Worm (Caenorhabditis elegans) whole organism, L1 larva: ENCODE data around the gene gdi-1.

ENCODE experiments used
- C04F5.9 ChIP-seq: sonication (generic microtip); optimal IDR thresholded peaks from 2 replicates; lab custom pipeline; 2016; ENCODE audit warnings: missing genetic modification characterization, missing compliant biosample characterization
- C16A3.4 ChIP-seq: fragments of 150-350 bp; optimal IDR thresholded peaks from 2 replicates; lab custom pipeline; 2014; ENCODE audit warnings: missing biosample characterization, missing genetic modification characterization
- F16B12.6 ChIP-seq: fragments of 150-350 bp; optimal IDR thresholded peaks from 2 replicates; lab custom pipeline; 2014; ENCODE audit warnings: missing biosample characterization, missing genetic modification characterization
- Y116A8C.19 ChIP-seq: sonication (generic microtip); optimal IDR thresholded peaks from 2 replicates; lab custom pipeline; 2016; ENCODE audit warnings: missing compliant biosample characterization, missing genetic modification characterization, borderline replicate concordance
- aly-2 ChIP-seq: fragments of 150-350 bp; optimal IDR thresholded peaks from 2 replicates; lab custom pipeline; 2014; ENCODE audit warnings: missing biosample characterization, missing genetic modification characterization
- ama-1 ChIP-seq: fragments of 150-350 bp; optimal IDR thresholded peaks from 2 replicates; lab custom pipeline; 2014
- ceh-8 ChIP-seq: fragments of 200-800 bp; sonication (Bioruptor generic); optimal IDR thresholded peaks from 2 replicates; lab custom pipeline; 2018; ENCODE audit warnings: mild to moderate bottlenecking, missing genetic modification characterization, moderate library complexity, missing compliant biosample characterization
- ceh-88 ChIP-seq: fragments of 200-800 bp; sonication (Bioruptor generic); IDR thresholded peaks from 2 replicates; pipeline ENCODE4 v1.3.6; 2022; ENCODE audit warnings: missing genetic modification characterization, missing compliant biosample characterization
- ceh-90 ChIP-seq: sonication (generic microtip); optimal IDR thresholded peaks from 2 replicates; lab custom pipeline; 2016; ENCODE audit warnings: missing genetic modification characterization, missing compliant biosample characterization
- dsc-1 ChIP-seq: sonication (generic microtip); optimal IDR thresholded peaks from 2 replicates; lab custom pipeline; 2016; ENCODE audit warnings: mild to moderate bottlenecking, missing genetic modification characterization, missing compliant biosample characterization
- efl-1 ChIP-seq, 4 experiments: fragments of 150-350 bp; optimal IDR thresholded peaks in 3 of 4; peaks in 1 of 4; 1 replicate in 1 of 4; 2 replicates in 3 of 4; lab custom pipeline; 2014; ENCODE audit warnings: missing biosample characterization in 2 of 4, missing genetic modification characterization in 2 of 4, missing genetic modification reagents in 2 of 4
- efl-3 ChIP-seq: fragments of 200-800 bp; sonication (Bioruptor generic); optimal IDR thresholded peaks from 2 replicates; lab custom pipeline; 2018; ENCODE audit warnings: mild to moderate bottlenecking, missing genetic modification characterization, missing compliant biosample characterization
- egl-13 ChIP-seq: sonication (generic microtip); optimal IDR thresholded peaks from 2 replicates; lab custom pipeline; 2016; ENCODE audit warnings: missing genotype, missing genetic modification reagents, missing genetic modification characterization, missing compliant biosample characterization
- elt-2 ChIP-seq: sonication (generic microtip); optimal IDR thresholded peaks from 2 replicates; lab custom pipeline; 2016; ENCODE audit warnings: missing genetic modification characterization, mild to moderate bottlenecking, inconsistent platforms, missing compliant biosample characterization, missing genetic modification reagents
- elt-3 ChIP-seq, 6 experiments: fragments of 150-350 bp in 1 of 6; sonication (generic microtip); optimal IDR thresholded peaks; 2 replicates each; lab custom pipeline; 2017 to 2018; ENCODE audit warnings: missing biosample characterization in 6 of 6, missing genetic modification characterization in 6 of 6, inconsistent platforms in 1 of 6
- ets-5 ChIP-seq: fragments of 200-800 bp; sonication (Bioruptor generic); IDR thresholded peaks from 2 replicates; pipeline ENCODE4 v1.3.6; 2022; ENCODE audit warnings: missing genetic modification characterization, missing compliant biosample characterization
- fkh-10 ChIP-seq: sonication (generic microtip); optimal IDR thresholded peaks from 2 replicates; lab custom pipeline; 2017; ENCODE audit warnings: missing biosample characterization, missing genetic modification reagents, missing genetic modification characterization
- fos-1 ChIP-seq: fragments of 150-350 bp; optimal IDR thresholded peaks from 2 replicates; lab custom pipeline; 2014; ENCODE audit warnings: missing biosample characterization, missing genetic modification characterization
- hlh-17 ChIP-seq: fragments of 200-800 bp; sonication (Bioruptor generic); optimal IDR thresholded peaks from 2 replicates; lab custom pipeline; 2018; ENCODE audit warnings: missing genetic modification characterization, mild to moderate bottlenecking, missing compliant biosample characterization, moderate library complexity, borderline replicate concordance
- hpl-2 ChIP-seq: fragments of 150-350 bp; optimal IDR thresholded peaks from 2 replicates; lab custom pipeline; 2014; ENCODE audit warnings: missing biosample characterization, missing genetic modification reagents, missing genetic modification characterization
- jun-1 ChIP-seq: fragments of 150-350 bp; optimal IDR thresholded peaks from 2 replicates; lab custom pipeline; 2014; ENCODE audit warnings: missing biosample characterization, missing genetic modification reagents, missing genetic modification characterization
- lin-13 ChIP-seq: fragments of 150-350 bp; optimal IDR thresholded peaks from 2 replicates; lab custom pipeline; 2014; ENCODE audit warnings: missing biosample characterization, missing genetic modification reagents, missing genetic modification characterization
- lin-14 ChIP-seq: fragments of 200-800 bp; sonication (Bioruptor generic); optimal IDR thresholded peaks from 2 replicates; lab custom pipeline; 2018; ENCODE audit warnings: mild to moderate bottlenecking, missing genetic modification characterization, moderate library complexity, missing compliant biosample characterization
- lin-35 ChIP-seq, 2 experiments: fragments of 150-350 bp; optimal IDR thresholded peaks; 2 replicates each; lab custom pipeline; 2014; ENCODE audit warnings: missing biosample characterization in 2 of 2, missing genetic modification characterization in 2 of 2, missing genetic modification reagents in 2 of 2
- lir-3 ChIP-seq: sonication (generic microtip); optimal IDR thresholded peaks from 2 replicates; lab custom pipeline; 2016; ENCODE audit warnings: mild to moderate bottlenecking, missing genetic modification characterization, moderate library complexity, missing compliant biosample characterization; ENCODE audit not compliant: poor library complexity
- lsy-2 ChIP-seq, 2 experiments: fragments of 150-350 bp; optimal IDR thresholded peaks; 2 replicates each; lab custom pipeline; 2014; ENCODE audit warnings: missing biosample characterization in 2 of 2, missing genetic modification characterization in 2 of 2
- mdl-1 ChIP-seq, 2 experiments: fragments of 150-350 bp; optimal IDR thresholded peaks; 2 replicates each; lab custom pipeline; 2014 to 2017; ENCODE audit warnings: missing biosample characterization in 2 of 2, missing genetic modification characterization in 2 of 2, inconsistent platforms in 1 of 2
- nhr-11 ChIP-seq: fragments of 150-350 bp; optimal IDR thresholded peaks from 2 replicates; lab custom pipeline; 2014; ENCODE audit warnings: missing biosample characterization, missing genetic modification characterization
- nhr-20 ChIP-seq: sonication (generic microtip); optimal IDR thresholded peaks from 2 replicates; lab custom pipeline; 2016; ENCODE audit warnings: mild to moderate bottlenecking, missing genetic modification characterization, missing compliant biosample characterization
- nhr-28 ChIP-seq: fragments of 150-350 bp; optimal IDR thresholded peaks from 2 replicates; lab custom pipeline; 2014; ENCODE audit warnings: missing biosample characterization, missing genetic modification characterization
- nhr-76 ChIP-seq: sonication (generic microtip); optimal IDR thresholded peaks from 2 replicates; lab custom pipeline; 2017; ENCODE audit warnings: missing biosample characterization, missing genetic modification characterization
- nhr-77 ChIP-seq: fragments of 150-350 bp; optimal IDR thresholded peaks from 2 replicates; lab custom pipeline; 2014; ENCODE audit warnings: missing biosample characterization, missing genetic modification characterization
- nhr-84 ChIP-seq: sonication (generic microtip); optimal IDR thresholded peaks from 2 replicates; lab custom pipeline; 2017; ENCODE audit warnings: missing biosample characterization, missing genetic modification characterization
- nhr-90 ChIP-seq: sonication (generic microtip); optimal IDR thresholded peaks from 2 replicates; lab custom pipeline; 2016; ENCODE audit warnings: mild to moderate bottlenecking, missing genetic modification characterization, missing compliant biosample characterization; ENCODE audit not compliant: poor library complexity
- pag-3 ChIP-seq: sonication (generic microtip); optimal IDR thresholded peaks from 2 replicates; lab custom pipeline; 2017; ENCODE audit warnings: missing genetic modification characterization, mild to moderate bottlenecking, missing compliant biosample characterization, antibody characterized with exemption, borderline replicate concordance; ENCODE audit not compliant: insufficient read depth
- skn-1 ChIP-seq: fragments of 150-350 bp; optimal IDR thresholded peaks from 2 replicates; lab custom pipeline; 2014; ENCODE audit warnings: missing biosample characterization, missing genetic modification characterization
- snu-23 ChIP-seq: sonication (generic microtip); optimal IDR thresholded peaks from 2 replicates; lab custom pipeline; 2016; ENCODE audit warnings: missing genetic modification characterization, missing compliant biosample characterization
- sox-4 ChIP-seq: sonication (generic microtip); optimal IDR thresholded peaks from 2 replicates; lab custom pipeline; 2016; ENCODE audit warnings: missing genetic modification characterization, missing compliant biosample characterization
- sptf-1 ChIP-seq: fragments of 150-350 bp; optimal IDR thresholded peaks from 2 replicates; lab custom pipeline; 2014; ENCODE audit warnings: missing biosample characterization, missing genetic modification characterization
- swsn-7 ChIP-seq: sonication (generic microtip); optimal IDR thresholded peaks from 2 replicates; lab custom pipeline; 2016; ENCODE audit warnings: missing genetic modification characterization, missing compliant biosample characterization
- tlp-1 ChIP-seq: fragments of 150-350 bp; optimal IDR thresholded peaks from 2 replicates; lab custom pipeline; 2014; ENCODE audit warnings: missing biosample characterization, missing genetic modification characterization
- unc-130 ChIP-seq: fragments of 150-350 bp; optimal IDR thresholded peaks from 2 replicates; lab custom pipeline; 2017; ENCODE audit warnings: missing biosample characterization, missing genetic modification characterization, inconsistent platforms
- unc-30 ChIP-seq: sonication (generic microtip); optimal IDR thresholded peaks from 2 replicates; lab custom pipeline; 2017; ENCODE audit warnings: missing biosample characterization, missing genetic modification characterization
- unc-62 ChIP-seq: fragments of 150-350 bp; optimal IDR thresholded peaks from 2 replicates; lab custom pipeline; 2014; ENCODE audit warnings: missing biosample characterization, missing genetic modification reagents, missing genetic modification characterization
- unc-86 ChIP-seq: sonication (generic microtip); optimal IDR thresholded peaks from 2 replicates; lab custom pipeline; 2016; ENCODE audit warnings: missing genetic modification characterization, missing compliant biosample characterization
- unc-98 ChIP-seq: fragments of 200-800 bp; sonication (Bioruptor generic); IDR thresholded peaks from 2 replicates; pipeline ENCODE4 v1.3.6; 2022; ENCODE audit warnings: missing genetic modification characterization, missing compliant biosample characterization
- zip-4 ChIP-seq: fragments of 200-800 bp; sonication (Bioruptor generic); optimal IDR thresholded peaks from 2 replicates; lab custom pipeline; 2018; ENCODE audit warnings: mild to moderate bottlenecking, missing genetic modification characterization, moderate library complexity, missing compliant biosample characterization
- ztf-11 ChIP-seq, 2 experiments: sonication (generic microtip); optimal IDR thresholded peaks; 2 replicates each; lab custom pipeline; 2016 to 2017; ENCODE audit warnings: missing genetic modification characterization in 2 of 2, missing biosample characterization in 1 of 2, missing compliant biosample characterization in 1 of 2
- ztf-4 ChIP-seq: fragments of 150-350 bp; optimal IDR thresholded peaks from 2 replicates; lab custom pipeline; 2014; ENCODE audit warnings: missing biosample characterization, missing genetic modification characterization

gdi-1 gene

DNA sequence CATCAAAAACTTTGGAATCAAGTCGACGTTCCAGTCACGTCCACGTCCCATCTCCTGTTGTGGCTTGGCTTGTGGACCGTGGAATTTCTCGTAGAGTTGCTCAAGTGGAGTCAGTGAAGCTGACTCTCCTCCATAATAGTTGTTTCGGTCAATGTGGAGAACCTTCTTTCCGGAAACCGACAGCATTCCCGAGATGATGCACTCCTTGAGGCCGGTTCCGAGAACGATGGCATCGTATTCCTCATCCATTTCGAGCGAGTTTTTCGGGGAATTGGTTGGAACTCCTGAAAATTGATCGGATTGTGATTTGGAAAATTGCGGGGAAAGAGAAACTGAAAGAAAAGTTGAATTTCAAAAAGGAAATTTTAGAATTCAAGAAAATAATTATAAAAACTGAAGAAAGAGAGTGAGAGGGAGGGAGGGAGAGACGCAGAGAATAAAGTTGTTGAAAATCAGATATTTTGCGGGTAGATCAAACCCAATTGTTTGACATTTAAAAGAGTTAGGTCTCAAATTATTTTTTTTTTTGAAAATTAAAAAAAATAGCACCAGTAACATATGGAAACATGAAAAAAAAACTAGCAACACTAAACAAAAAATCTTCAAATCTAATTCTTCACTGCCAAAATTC is at the start of gene gdi-1:
Gene gdi-1 (minus strand): TSS at position 286 of the 631 bp plus-strand sequence.
- TF ChIP-seq ztf-4 (tag; lab: Kevin White, UChicago) (peak; percentile 12), sptf-1 (tag; lab: Kevin White, UChicago) (no peak)

DNA sequence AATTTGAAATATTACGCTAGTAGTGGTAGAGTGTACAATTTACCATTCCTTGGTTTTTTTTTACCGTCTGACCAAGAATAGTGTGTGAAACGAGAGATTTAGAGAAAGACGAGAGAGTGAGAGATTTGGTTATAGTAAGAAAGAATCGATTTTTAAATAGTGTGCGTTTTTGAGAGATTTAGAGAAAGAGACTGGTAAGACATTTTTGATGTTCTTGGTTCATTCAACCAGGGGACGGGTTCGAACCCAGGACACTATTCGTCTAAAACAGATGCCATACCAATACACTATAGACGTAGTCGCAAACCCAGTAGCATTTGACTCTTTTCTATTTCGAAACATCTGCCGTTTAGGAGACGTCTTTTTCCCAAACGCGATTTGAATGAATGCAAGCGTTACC is 45.4 kb upstream of the gdi-1 start:
- peak; percentile 58 for TF ChIP-seq zip-4 (GFP tag; lab: Kevin White, UChicago)
- no peak for TF ChIP-seq egl-13 (tag; lab: Kevin White, UChicago)
- TF ChIP-seq ceh-88: peak; percentile 60
- peak; percentile 93 for TF ChIP-seq dsc-1
- TF ChIP-seq elt-2 (tag; lab: Kevin White, UChicago): peak; percentile 40
- peak in 2 of 6 experiments; percentile 72 to 74 for TF ChIP-seq elt-3 (tag; optimal IDR thresholded peaks at IDR 0.05; lab: Kevin White, UChicago)
- no peak for TF ChIP-seq sox-4
- TF ChIP-seq nhr-76 (tag; lab: Kevin White, UChicago): peak; percentile 59
- TF ChIP-seq ztf-11 (tag; optimal IDR thresholded peaks at IDR 0.05; lab: Kevin White, UChicago): peak in 1 of 2 experiments; percentile 85
- TF ChIP-seq Y116A8C.19 (tag; lab: Kevin White, UChicago): no peak
- no peak for TF ChIP-seq ets-5 (GFP tag; lab: Robert Waterston, UW)
- no peak for TF ChIP-seq efl-3 (GFP tag; lab: Kevin White, UChicago)
- no peak for TF ChIP-seq nhr-28 (tag; lab: Kevin White, UChicago)
- TF ChIP-seq ama-1 (lab: Kevin White, UChicago): no peak
- TF ChIP-seq jun-1 (tag; lab: Kevin White, UChicago): peak; percentile 67
- peak; percentile 72 to 87 for TF ChIP-seq lsy-2 (tag; optimal IDR thresholded peaks at IDR 0.05; lab: Kevin White, UChicago)
- TF ChIP-seq tlp-1 (tag; lab: Kevin White, UChicago): no peak
- peak; percentile 58 for TF ChIP-seq unc-86 (tag; lab: Kevin White, UChicago)
- TF ChIP-seq nhr-90 (tag; lab: Kevin White, UChicago): peak; percentile 93
- TF ChIP-seq aly-2 (tag; lab: Kevin White, UChicago): peak; percentile 81
- TF ChIP-seq efl-1 (optimal IDR thresholded peaks at IDR 0.05; lab: Kevin White, UChicago): peak; percentile 73 to 78
- peak; percentile 39 to 93 for TF ChIP-seq efl-1 (GFP tag; optimal IDR thresholded peaks at IDR 0.05 in 1 of 2; lab: Kevin White, UChicago)
- peak; percentile 40 for TF ChIP-seq C04F5.9 (tag; lab: Kevin White, UChicago)
- peak; percentile 51 for TF ChIP-seq hpl-2 (GFP tag; lab: Kevin White, UChicago)
- TF ChIP-seq lir-3: peak; percentile 64
- TF ChIP-seq lin-35 (GFP tag; optimal IDR thresholded peaks at IDR 0.05; lab: Kevin White, UChicago): peak; percentile 54 to 83
- peak; percentile 43 for TF ChIP-seq skn-1 (tag; lab: Kevin White, UChicago)
- TF ChIP-seq hlh-17 (GFP tag; lab: Kevin White, UChicago): no peak
- no peak for TF ChIP-seq ceh-8 (GFP tag; lab: Kevin White, UChicago)
- no peak for TF ChIP-seq unc-62 (GFP tag; lab: Kevin White, UChicago)
- no peak for TF ChIP-seq unc-98
- peak; percentile 64 for TF ChIP-seq fos-1
- peak; percentile 92 for TF ChIP-seq swsn-7
- peak; percentile 88 for TF ChIP-seq nhr-20
- no peak for TF ChIP-seq nhr-11 (tag; lab: Kevin White, UChicago)
- peak; percentile 55 for TF ChIP-seq nhr-77 (tag; lab: Kevin White, UChicago)
- no peak for TF ChIP-seq F16B12.6 (tag; lab: Kevin White, UChicago)
- TF ChIP-seq snu-23: peak; percentile 96
- TF ChIP-seq ceh-90 (tag; lab: Kevin White, UChicago): peak; percentile 32
- no peak for TF ChIP-seq nhr-84
- TF ChIP-seq C16A3.4 (tag; lab: Kevin White, UChicago): peak; percentile 75
- TF ChIP-seq sptf-1 (tag; lab: Kevin White, UChicago): no peak
- TF ChIP-seq unc-30 (tag; lab: Kevin White, UChicago): no peak
- peak; percentile 74 for TF ChIP-seq lin-13 (GFP tag; lab: Kevin White, UChicago)
- no peak for TF ChIP-seq unc-130 (tag; lab: Kevin White, UChicago)
- peak; percentile 54 for TF ChIP-seq pag-3
- TF ChIP-seq fkh-10 (GFP tag; lab: Kevin White, UChicago): no peak
- TF ChIP-seq lin-14 (GFP tag; lab: Kevin White, UChicago): peak; percentile 92
- peak in 1 of 2 experiments; percentile 40 for TF ChIP-seq mdl-1 (tag; optimal IDR thresholded peaks at IDR 0.05; lab: Kevin White, UChicago)
